Worm (Caenorhabditis elegans): Measurements from ENCODE around the gene nsy-1.

Gene nsy-1

ce11 chrII:4985961-4986503 is 36.5 kb upstream of the nsy-1 start:
- TF ChIP-seq nhr-71 (tag; optimal IDR thresholded peaks at IDR 0.05) (peak; percentile 20), efl-3 (GFP tag; optimal IDR thresholded peaks at IDR 0.05) (no peak), snu-23 (GFP tag; optimal IDR thresholded peaks at IDR 0.05) (peak; percentile 3), sup-37 (GFP tag; optimal IDR thresholded peaks at IDR 0.05) (no peak), lin-14 (GFP tag; optimal IDR thresholded peaks at IDR 0.05) (peak; percentile 22), elt-3 (tag; optimal IDR thresholded peaks at IDR 0.05) (peak in 1 of 6 experiments; percentile 25), elt-2 (tag; optimal IDR thresholded peaks at IDR 0.05) (no peak), nhr-85 (tag) (peak; percentile 68), lin-35 (GFP tag; optimal IDR thresholded peaks at IDR 0.05) (peak in 1 of 2 experiments; percentile 55), blmp-1 (tag; optimal IDR thresholded peaks at IDR 0.05) (peak; percentile 33), nhr-20 (tag; optimal IDR thresholded peaks at IDR 0.05) (peak; percentile 34), unc-62 (GFP tag; optimal IDR thresholded peaks at IDR 0.05) (no peak)

DNA sequence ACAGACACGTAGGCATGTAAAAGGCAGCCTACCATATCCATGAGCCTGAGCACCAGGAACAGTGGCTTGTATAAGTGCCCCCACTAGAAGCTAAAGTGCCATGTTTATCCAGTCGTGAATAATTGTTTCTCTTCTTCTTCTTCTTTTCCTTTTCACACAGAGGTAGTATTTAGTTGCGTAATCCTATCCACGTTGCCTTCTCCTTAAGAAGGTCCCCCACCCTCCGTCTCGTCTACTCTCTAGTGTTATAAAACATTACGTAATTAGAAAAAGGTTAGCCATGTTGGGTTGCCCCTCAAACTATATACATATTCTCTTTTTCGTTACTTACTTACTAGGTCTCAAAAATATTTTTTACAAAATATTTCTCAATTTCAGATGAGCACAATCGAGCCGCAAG is 35.9 kb upstream of the nsy-1 start:
- TF ChIP-seq pax-3 (tag; optimal IDR thresholded peaks at IDR 0.05), result no peak
- no peak for TF ChIP-seq lin-35 (GFP tag; optimal IDR thresholded peaks at IDR 0.05)
- no peak for TF ChIP-seq C34B4.2 (tag; optimal IDR thresholded peaks at IDR 0.05)
- no peak for TF ChIP-seq efl-3 (GFP tag; optimal IDR thresholded peaks at IDR 0.05)
- no peak for TF ChIP-seq lir-3 (tag; optimal IDR thresholded peaks at IDR 0.05; ENCODE audit: poor library complexity)
- no peak for TF ChIP-seq ceh-63 (GFP tag; optimal IDR thresholded peaks at IDR 0.05)
- no peak for TF ChIP-seq ces-1 (GFP tag; optimal IDR thresholded peaks at IDR 0.05)
- TF ChIP-seq nhr-71 (tag; optimal IDR thresholded peaks at IDR 0.05), result no peak
- no peak for TF ChIP-seq nhr-11 (tag; optimal IDR thresholded peaks at IDR 0.05)
- TF ChIP-seq ets-5 (GFP tag; IDR thresholded peaks at IDR 0.05), result no peak
- no peak for TF ChIP-seq nhr-76 (tag; optimal IDR thresholded peaks at IDR 0.05)
- no peak for TF ChIP-seq snu-23 (GFP tag; optimal IDR thresholded peaks at IDR 0.05)

ce11 chrII:4987257-4987656 is 35.3 kb upstream of the nsy-1 start:
- no peak for TF ChIP-seq fos-1 (tag; optimal IDR thresholded peaks at IDR 0.05)
- TF ChIP-seq nhr-19 (GFP tag; conservative IDR thresholded peaks at IDR 0.05), result no peak
- no peak for TF ChIP-seq nhr-77 (tag; optimal IDR thresholded peaks at IDR 0.05)
- TF ChIP-seq tbx-2 (tag; optimal IDR thresholded peaks at IDR 0.05), result no peak
- no peak for TF ChIP-seq lin-15B (tag; optimal IDR thresholded peaks at IDR 0.05)
- no peak for TF ChIP-seq xbp-1 (tag; optimal IDR thresholded peaks at IDR 0.05)
- TF ChIP-seq grh-1 (GFP tag; IDR thresholded peaks at IDR 0.05), result no peak
- no peak for TF ChIP-seq unc-62 (GFP tag; optimal IDR thresholded peaks at IDR 0.05)

DNA sequence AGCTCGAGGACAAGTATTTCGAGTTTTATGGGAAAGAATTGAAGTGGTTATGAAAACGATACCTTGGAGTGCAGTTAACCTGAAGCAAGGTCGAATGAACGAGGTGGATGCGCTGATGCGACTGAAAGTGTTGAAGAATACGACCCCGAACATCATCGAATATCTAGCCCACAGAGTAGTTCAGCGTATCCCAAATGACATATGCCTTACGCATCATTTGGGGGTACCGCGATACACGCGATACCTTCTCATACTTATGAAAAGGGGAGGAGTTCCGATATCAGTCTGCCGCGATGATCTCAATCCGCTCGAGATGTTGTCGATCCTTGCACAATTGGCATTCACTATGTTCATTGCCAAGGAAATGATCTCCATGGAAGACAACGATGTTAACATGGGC is 32.8 kb upstream of the nsy-1 start, which contains the start of gene T27F7.12:
Gene T27F7.12, plus strand, starts transcription at position 301 of the 400 bp plus-strand sequence.
- TF ChIP-seq efl-3 (GFP tag; optimal IDR thresholded peaks at IDR 0.05), result no peak
- no peak for TF ChIP-seq F16B12.6 (tag; optimal IDR thresholded peaks at IDR 0.05)
- TF ChIP-seq nhr-12 (tag; optimal IDR thresholded peaks at IDR 0.05), result no peak
- no peak for TF ChIP-seq ceh-88 (GFP tag; IDR thresholded peaks at IDR 0.05)
- no peak for TF ChIP-seq mab-9 (GFP tag; IDR thresholded peaks at IDR 0.05)
- TF ChIP-seq unc-30 (tag; optimal IDR thresholded peaks at IDR 0.05), result no peak
- no peak for TF ChIP-seq ceh-90 (tag; optimal IDR thresholded peaks at IDR 0.05)
- no peak for TF ChIP-seq C34B4.2 (tag; optimal IDR thresholded peaks at IDR 0.05)
- TF ChIP-seq C04F5.9 (tag; optimal IDR thresholded peaks at IDR 0.05), result no peak
- no peak for TF ChIP-seq lin-14 (GFP tag; optimal IDR thresholded peaks at IDR 0.05)
- TF ChIP-seq lsy-2 (tag; optimal IDR thresholded peaks at IDR 0.05), result no peak

ce11 chrII:4992977-4993376 is 29.6 kb upstream of the nsy-1 start, which contains the start of gene pigb-1:
Gene pigb-1 (minus strand): TSS chrII:4993077.
- TF ChIP-seq skn-1 (tag; optimal IDR thresholded peaks at IDR 0.05) (no peak), lin-39 (tag; optimal IDR thresholded peaks at IDR 0.05) (no peak), elt-2 (tag; optimal IDR thresholded peaks at IDR 0.05) (no peak), C34B4.2 (tag; optimal IDR thresholded peaks at IDR 0.05) (no peak), vab-15 (tag; optimal IDR thresholded peaks at IDR 0.05) (no peak), snu-23 (GFP tag; optimal IDR thresholded peaks at IDR 0.05) (no peak), lsy-2 (tag; optimal IDR thresholded peaks at IDR 0.05) (no peak), fkh-10 (GFP tag; optimal IDR thresholded peaks at IDR 0.05) (no peak), C04F5.9 (tag; optimal IDR thresholded peaks at IDR 0.05) (no peak), nhr-76 (tag; optimal IDR thresholded peaks at IDR 0.05) (no peak), snpc-4 (tag; optimal IDR thresholded peaks at IDR 0.05) (no peak), fkh-8 (tag; optimal IDR thresholded peaks at IDR 0.05) (no peak)
